Fruit fly (Drosophila melanogaster): ENCODE data around the gene Hmt-1.

Hmt-1 gene

DNA sequence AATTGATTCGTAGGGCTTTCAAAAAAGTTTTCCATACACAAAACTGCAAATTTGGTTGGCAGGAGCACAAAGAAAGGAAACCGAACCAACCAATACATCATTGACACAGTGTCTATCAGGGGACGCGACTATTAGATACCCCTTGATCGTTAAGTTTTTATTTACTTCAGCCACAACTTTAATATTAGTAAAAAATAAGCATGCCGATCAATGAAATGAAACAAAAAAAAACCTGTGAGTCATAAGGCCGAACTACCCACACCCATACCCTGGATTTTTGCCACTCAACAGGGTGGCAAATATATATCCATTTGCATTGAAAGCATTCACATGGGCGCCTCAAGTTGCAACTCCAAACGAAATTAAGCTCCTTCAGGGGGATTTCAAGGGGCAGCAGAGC lies 41.0 kb downstream of the Hmt-1 start (continued):
- TF ChIP-seq CG17802 (tag; optimal IDR thresholded peaks at IDR 0.05) = no peak
- no peak for TF ChIP-seq CG12236 (GFP tag; optimal IDR thresholded peaks at IDR 0.05)
- TF ChIP-seq crol (GFP tag; IDR thresholded peaks at IDR 0.05) = no peak
- TF ChIP-seq HLH54F (GFP tag; optimal IDR thresholded peaks at IDR 0.05) = no peak
- TF ChIP-seq nom (GFP tag; optimal IDR thresholded peaks at IDR 0.05) = no peak
- TF ChIP-seq sc (optimal IDR thresholded peaks at IDR 0.05) = no peak
- TF ChIP-seq sc (GFP tag; optimal IDR thresholded peaks at IDR 0.05) = no peak
- no peak for TF ChIP-seq Bdp1 (GFP tag; optimal IDR thresholded peaks at IDR 0.05)
- TF ChIP-seq CG1529 (GFP tag; optimal IDR thresholded peaks at IDR 0.05) = no peak
- TF ChIP-seq lab (GFP tag; optimal IDR thresholded peaks at IDR 0.05) = no peak
- no peak for TF ChIP-seq Kr (GFP tag; optimal IDR thresholded peaks at IDR 0.05)
- no peak for TF ChIP-seq CG13424 (tag; optimal IDR thresholded peaks at IDR 0.05)
- TF ChIP-seq inv (GFP tag; IDR thresholded peaks at IDR 0.05; ENCODE audit: partially characterized antibody) = no peak
- TF ChIP-seq luna (GFP tag; optimal IDR thresholded peaks at IDR 0.05) = no peak
- TF ChIP-seq crp (GFP tag; optimal IDR thresholded peaks at IDR 0.05) = no peak
- no peak for TF ChIP-seq z (GFP tag; IDR thresholded peaks at IDR 0.05)
- no peak for TF ChIP-seq Trl (optimal IDR thresholded peaks at IDR 0.05)
- TF ChIP-seq Trl (GFP tag; optimal IDR thresholded peaks at IDR 0.05) = no peak
- no peak for TF ChIP-seq h (optimal IDR thresholded peaks at IDR 0.05)
- no peak for TF ChIP-seq jigr1 (GFP tag; IDR thresholded peaks at IDR 0.05)
- TF ChIP-seq hbn (GFP tag; IDR thresholded peaks at IDR 0.05; ENCODE audit: partially characterized antibody) = no peak
- no peak for TF ChIP-seq CG7987 (GFP tag; optimal IDR thresholded peaks at IDR 0.05)
- no peak for TF ChIP-seq tio (GFP tag; optimal IDR thresholded peaks at IDR 0.05)
- TF ChIP-seq hth (optimal IDR thresholded peaks at IDR 0.05) = no peak
- TF ChIP-seq CG11247 (GFP tag; IDR thresholded peaks at IDR 0.05) = peak; percentile 33; the same call in 1 of the 2 replicates
- TF ChIP-seq Lim3 (GFP tag; IDR thresholded peaks at IDR 0.05) = no peak
- TF ChIP-seq CG18599 (GFP tag; optimal IDR thresholded peaks at IDR 0.05) = no peak
- TF ChIP-seq CG30403 (GFP tag; optimal IDR thresholded peaks at IDR 0.05) = no peak
- TF ChIP-seq pros (GFP tag; optimal IDR thresholded peaks at IDR 0.05) = no peak
- TF ChIP-seq B-H2 (GFP tag; optimal IDR thresholded peaks at IDR 0.05) = no peak
- peak; percentile 6 for TF ChIP-seq CG16863 (GFP tag; optimal IDR thresholded peaks at IDR 0.05)
- TF ChIP-seq Tbp (GFP tag; optimal IDR thresholded peaks at IDR 0.05) = no peak
- no peak for TF ChIP-seq Hr51 (GFP tag; optimal IDR thresholded peaks at IDR 0.05)
- TF ChIP-seq Dek (tag; optimal IDR thresholded peaks at IDR 0.05) = no peak
- no peak for TF ChIP-seq CG11085 (GFP tag; IDR thresholded peaks at IDR 0.05)
- no peak for TF ChIP-seq Doc2 (GFP tag; IDR thresholded peaks at IDR 0.05)
- no peak for TF ChIP-seq CG6254 (GFP tag; optimal IDR thresholded peaks at IDR 0.05)
- no peak for TF ChIP-seq gt (GFP tag; IDR thresholded peaks at IDR 0.05)
- TF ChIP-seq CG2678 (tag; optimal IDR thresholded peaks at IDR 0.05) = no peak
- TF ChIP-seq Nf-YC (tag; optimal IDR thresholded peaks at IDR 0.05) = no peak
- peak; percentile 92 for TF ChIP-seq Ets65A (GFP tag)
- no peak for TF ChIP-seq CG17359 (tag; optimal IDR thresholded peaks at IDR 0.05)
- no peak for TF ChIP-seq knrl (GFP tag; IDR thresholded peaks at IDR 0.05; ENCODE audit: partially characterized antibody)
- no peak for TF ChIP-seq CG12391 (tag; optimal IDR thresholded peaks at IDR 0.05)
- TF ChIP-seq CG13123 (GFP tag; optimal IDR thresholded peaks at IDR 0.05) = no peak
- TF ChIP-seq CG4617 (GFP tag; optimal IDR thresholded peaks at IDR 0.05; ENCODE audit: borderline replicate concordance) = no peak
- no peak for TF ChIP-seq Jarid2 (GFP tag; optimal IDR thresholded peaks at IDR 0.05)
- no peak for TF ChIP-seq CG9609 (GFP tag; optimal IDR thresholded peaks at IDR 0.05)
- no peak for TF ChIP-seq slp2 (GFP tag; optimal IDR thresholded peaks at IDR 0.05)
- no peak for TF ChIP-seq bowl (GFP tag; IDR thresholded peaks at IDR 0.05)
- TF ChIP-seq al (GFP tag; IDR thresholded peaks at IDR 0.05) = no peak
- TF ChIP-seq tx (GFP tag; optimal IDR thresholded peaks at IDR 0.05) = no peak
- TF ChIP-seq eyg (GFP tag; optimal IDR thresholded peaks at IDR 0.05) = no peak
